Worm (Caenorhabditis elegans): Measurements from ENCODE around the gene txt-2.

The txt-2 gene

ce11 chrV:240287-240686 lies at the start of gene txt-2:
Gene txt-2, minus strand, starts transcription at chrV:240500.
- TF ChIP-seq dao-5 (tag; optimal IDR thresholded peaks at IDR 0.05) (no peak), him-1 (tag; optimal IDR thresholded peaks at IDR 0.05) (no peak), W03F9.2 (tag; optimal IDR thresholded peaks at IDR 0.05) (no peak)

ce11 chrV:285298-285697 lies 45.0 kb upstream of the txt-2 start:
- no peak for TF ChIP-seq him-1 (tag; optimal IDR thresholded peaks at IDR 0.05)
- TF ChIP-seq dao-5 (tag; optimal IDR thresholded peaks at IDR 0.05) = no peak
- TF ChIP-seq W03F9.2 (tag; optimal IDR thresholded peaks at IDR 0.05) = no peak

ce11 chrV:284808-285207 lies 44.5 kb upstream of the txt-2 start:
- no peak for TF ChIP-seq him-1 (tag; optimal IDR thresholded peaks at IDR 0.05)
- no peak for TF ChIP-seq dao-5 (tag; optimal IDR thresholded peaks at IDR 0.05)
- TF ChIP-seq W03F9.2 (tag; optimal IDR thresholded peaks at IDR 0.05) = no peak

- TF ChIP-seq him-1 (tag; optimal IDR thresholded peaks at IDR 0.05) (no peak), dao-5 (tag; optimal IDR thresholded peaks at IDR 0.05) (no peak), W03F9.2 (tag; optimal IDR thresholded peaks at IDR 0.05) (no peak)
These were observed 43.7 kb upstream of the txt-2 start for ce11 chrV:283953-284352.

ce11 chrV:281616-282015 lies 41.3 kb upstream of the txt-2 start, which contains the start of gene npr-5:
Gene npr-5, minus strand, starts transcription at chrV:281716.
- no peak for TF ChIP-seq W03F9.2 (tag; optimal IDR thresholded peaks at IDR 0.05)
- no peak for TF ChIP-seq dao-5 (tag; optimal IDR thresholded peaks at IDR 0.05)
- no peak for TF ChIP-seq him-1 (tag; optimal IDR thresholded peaks at IDR 0.05)

- TF ChIP-seq dao-5 (tag; optimal IDR thresholded peaks at IDR 0.05) (no peak), W03F9.2 (tag; optimal IDR thresholded peaks at IDR 0.05) (no peak)
These were observed 40.8 kb upstream of the txt-2 start for ce11 chrV:281111-281510.

ce11 chrV:272837-273236 lies 32.5 kb upstream of the txt-2 start, which contains the start of gene nlp-70:
Gene nlp-70, minus strand, starts transcription at chrV:272937.
- no peak for TF ChIP-seq him-1 (tag; optimal IDR thresholded peaks at IDR 0.05)
- no peak for TF ChIP-seq dao-5 (tag; optimal IDR thresholded peaks at IDR 0.05)
- TF ChIP-seq W03F9.2 (tag; optimal IDR thresholded peaks at IDR 0.05) = no peak

- no peak for TF ChIP-seq him-1 (tag; optimal IDR thresholded peaks at IDR 0.05)
These were observed 27.7 kb upstream of the txt-2 start, which contains the start of gene lgc-26 for ce11 chrV:268007-268406. Gene lgc-26, plus strand, starts transcription at chrV:268307.

ce11 chrV:265062-265963 lies 25.0 kb upstream of the txt-2 start:
- peak; percentile 53 for TF ChIP-seq him-1 (tag; optimal IDR thresholded peaks at IDR 0.05)

- TF ChIP-seq him-1 (tag; optimal IDR thresholded peaks at IDR 0.05) (no peak), dao-5 (tag; optimal IDR thresholded peaks at IDR 0.05) (no peak)
These were observed 20.0 kb upstream of the txt-2 start for ce11 chrV:260334-260733.

- no peak for TF ChIP-seq him-1 (tag; optimal IDR thresholded peaks at IDR 0.05)
- no peak for TF ChIP-seq dao-5 (tag; optimal IDR thresholded peaks at IDR 0.05)
These were observed 18.4 kb upstream of the txt-2 start, which contains the start of gene nhr-204 for ce11 chrV:258730-259129. Gene nhr-204, minus strand, starts transcription at chrV:258830.

ce11 chrV:254591-254990 lies 14.3 kb upstream of the txt-2 start, which contains the start of gene str-121:
Gene str-121, minus strand, starts transcription at chrV:254691.
- TF ChIP-seq him-1 (tag; optimal IDR thresholded peaks at IDR 0.05) (no peak), W03F9.2 (tag; optimal IDR thresholded peaks at IDR 0.05) (no peak), dao-5 (tag; optimal IDR thresholded peaks at IDR 0.05) (no peak)

ce11 chrV:251652-252051 lies 11.4 kb upstream of the txt-2 start, which contains the start of gene oac-39:
Gene oac-39, minus strand, starts transcription at chrV:251752.
- no peak for TF ChIP-seq W03F9.2 (tag; optimal IDR thresholded peaks at IDR 0.05)
- no peak for TF ChIP-seq dao-5 (tag; optimal IDR thresholded peaks at IDR 0.05)
- TF ChIP-seq him-1 (tag; optimal IDR thresholded peaks at IDR 0.05) = no peak

ce11 chrV:248636-249035 lies 8.3 kb upstream of the txt-2 start:
- TF ChIP-seq W03F9.2 (tag; optimal IDR thresholded peaks at IDR 0.05) = no peak
- TF ChIP-seq him-1 (tag; optimal IDR thresholded peaks at IDR 0.05) = no peak
- no peak for TF ChIP-seq dao-5 (tag; optimal IDR thresholded peaks at IDR 0.05)

- no peak for TF ChIP-seq W03F9.2 (tag; optimal IDR thresholded peaks at IDR 0.05)
- no peak for TF ChIP-seq dao-5 (tag; optimal IDR thresholded peaks at IDR 0.05)
- no peak for TF ChIP-seq him-1 (tag; optimal IDR thresholded peaks at IDR 0.05)
These were observed 7.3 kb upstream of the txt-2 start for ce11 chrV:247576-247975.

Data from whole organism, L4/young adult.